Worm (Caenorhabditis elegans): ENCODE results near the gene chil-19.

- TF ChIP-seq nhr-76 (tag; optimal IDR thresholded peaks at IDR 0.05): no peak
- no peak for TF ChIP-seq unc-39 (tag; optimal IDR thresholded peaks at IDR 0.05)
- no peak for TF ChIP-seq sptf-1 (tag; optimal IDR thresholded peaks at IDR 0.05)
- no peak for TF ChIP-seq drap-1 (GFP tag; optimal IDR thresholded peaks at IDR 0.05)
- TF ChIP-seq zip-8 (tag; optimal IDR thresholded peaks at IDR 0.05): no peak
- no peak for TF ChIP-seq lin-13 (tag; optimal IDR thresholded peaks at IDR 0.05)
- no peak for TF ChIP-seq nhr-237 (tag; optimal IDR thresholded peaks at IDR 0.05)
- TF ChIP-seq lsy-2 (tag; optimal IDR thresholded peaks at IDR 0.05): no peak
- TF ChIP-seq snpc-4 (tag; optimal IDR thresholded peaks at IDR 0.05): no peak
- no peak for TF ChIP-seq pha-4 (tag; optimal IDR thresholded peaks at IDR 0.05)
- TF ChIP-seq mep-1 (tag; optimal IDR thresholded peaks at IDR 0.05): no peak
Observed at ce11 chrII:9493242-9494058, 39.2 kb upstream of the chil-19 start.

Measured in whole organism, mixed stage, embryonic.